1 fruit fly cellular context compared by ENCODE assay signal in the genomic region with DNA sequence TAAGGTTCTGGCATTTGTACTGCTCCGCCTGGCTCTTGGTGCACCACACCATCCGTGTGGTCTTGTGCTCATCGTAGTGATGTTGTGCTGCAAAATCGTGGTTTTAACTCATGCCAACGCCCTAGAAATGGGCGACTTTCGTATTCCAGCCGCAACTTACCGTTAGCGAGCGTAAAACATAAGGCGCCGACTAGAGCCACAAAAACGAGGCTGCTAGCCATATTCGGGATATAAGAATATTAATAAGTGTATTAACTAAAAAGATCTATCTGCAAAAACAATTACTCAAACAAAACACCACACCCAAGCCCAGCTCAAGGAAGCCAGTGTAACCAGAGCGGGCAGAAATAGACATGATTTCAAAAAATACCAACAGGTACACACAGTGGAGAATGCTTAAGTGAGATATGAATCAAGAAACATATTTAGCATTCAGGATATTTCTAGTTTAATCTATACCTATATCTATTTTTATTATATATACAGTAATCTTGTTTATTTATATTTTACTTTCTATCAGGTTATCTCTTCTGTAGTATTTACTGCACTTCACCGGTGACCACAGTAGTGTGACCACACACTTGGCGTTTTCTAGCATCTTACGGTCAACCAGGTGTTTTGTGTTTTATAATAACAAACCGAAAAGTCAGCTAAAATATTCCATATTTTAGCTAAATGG.
TF ChIP-seq lines count a peak whose summit lies in the region.

Gene Tsf2 (minus strand): TSS at position 333 of the 679 bp plus-strand sequence.
Gene CG34242 (plus strand): TSS at position 605 of the 679 bp plus-strand sequence.

TF ChIP-seq in whole organism, embryonic, 481 proteins besides CTCF, POLR2A, EP300 and RAD21 (continued from another document and continues in another):
- TF ChIP-seq Oli (tag; optimal IDR thresholded peaks at IDR 0.05; lab: Kevin White, UChicago) (peak; percentile 23), Ets65A (GFP tag; lab: Kevin White, UChicago) (no peak), CG10431 (GFP tag; optimal IDR thresholded peaks at IDR 0.05; lab: Kevin White, UChicago) (no peak), Dp (GFP tag; optimal IDR thresholded peaks at IDR 0.05; lab: Kevin White, UChicago) (peak; percentile 25), pb (GFP tag; optimal IDR thresholded peaks at IDR 0.05; lab: Kevin White, UChicago) (no peak), ftz-f1 (GFP tag; optimal IDR thresholded peaks at IDR 0.05; lab: Kevin White, UChicago) (no peak), tap (tag; optimal IDR thresholded peaks at IDR 0.05; lab: Kevin White, UChicago) (no peak), z (GFP tag; IDR thresholded peaks at IDR 0.05; lab: Robert Waterston, UW) (no peak), gro (GFP tag; optimal IDR thresholded peaks at IDR 0.05; lab: Kevin White, UChicago) (no peak), CG2129 (GFP tag; IDR thresholded peaks at IDR 0.05; lab: Robert Waterston, UW; ENCODE audit: partially characterized antibody) (no peak), jumu (GFP tag; optimal IDR thresholded peaks at IDR 0.05; lab: Kevin White, UChicago) (peak; percentile 8), danr (GFP tag; IDR thresholded peaks at IDR 0.05; lab: Robert Waterston, UW) (peak; percentile 78), CG9437 (GFP tag; optimal IDR thresholded peaks at IDR 0.05; lab: Kevin White, UChicago) (peak; percentile 34), yki (optimal IDR thresholded peaks at IDR 0.05; lab: Kevin White, UChicago) (no peak), mirr (GFP tag; optimal IDR thresholded peaks at IDR 0.05; lab: Kevin White, UChicago) (no peak), CG12942 (GFP tag; optimal IDR thresholded peaks at IDR 0.05; lab: Kevin White, UChicago) (no peak), tx (GFP tag; optimal IDR thresholded peaks at IDR 0.05; lab: Kevin White, UChicago) (no peak), D19B (GFP tag; optimal IDR thresholded peaks at IDR 0.05; lab: Kevin White, UChicago) (no peak), h (optimal IDR thresholded peaks at IDR 0.05; lab: Kevin White, UChicago) (no peak), Spps (tag; optimal IDR thresholded peaks at IDR 0.05; lab: Kevin White, UChicago) (peak; percentile 29), insv (GFP tag; optimal IDR thresholded peaks at IDR 0.05; lab: Kevin White, UChicago) (no peak), dmrt11E (tag; optimal IDR thresholded peaks at IDR 0.05; lab: Kevin White, UChicago) (no peak), Taf1 (GFP tag; IDR thresholded peaks at IDR 0.05; lab: Robert Waterston, UW) (peak; percentile 87), slou (GFP tag; optimal IDR thresholded peaks at IDR 0.05; lab: Kevin White, UChicago) (no peak), phol (tag; optimal IDR thresholded peaks at IDR 0.05; lab: Kevin White, UChicago) (peak; percentile 92), CG4617 (GFP tag; optimal IDR thresholded peaks at IDR 0.05; lab: Kevin White, UChicago; ENCODE audit: borderline replicate concordance) (peak; percentile 26), gsb (GFP tag; IDR thresholded peaks at IDR 0.05; lab: Robert Waterston, UW) (peak; percentile 84), Lpt (GFP tag; optimal IDR thresholded peaks at IDR 0.05; lab: Kevin White, UChicago) (no peak), twi (tag; optimal IDR thresholded peaks at IDR 0.05; lab: Kevin White, UChicago) (peak; percentile 25), CG31388 (GFP tag; optimal IDR thresholded peaks at IDR 0.05; lab: Kevin White, UChicago) (peak; percentile 81), CG18011 (GFP tag; optimal IDR thresholded peaks at IDR 0.05; lab: Kevin White, UChicago) (no peak), Mad (GFP tag; optimal IDR thresholded peaks at IDR 0.05; lab: Kevin White, UChicago) (no peak), Dek (tag; optimal IDR thresholded peaks at IDR 0.05; lab: Kevin White, UChicago) (peak; percentile 73), CG33213 (GFP tag; optimal IDR thresholded peaks at IDR 0.05; lab: Kevin White, UChicago) (peak; percentile 20), Fer1 (GFP tag; optimal IDR thresholded peaks at IDR 0.05; lab: Kevin White, UChicago) (peak; percentile 72), ato (GFP tag; IDR thresholded peaks at IDR 0.05; lab: Robert Waterston, UW; ENCODE audit: partially characterized antibody) (no peak), GATAe (GFP tag; conservative IDR thresholded peaks at IDR 0.05; lab: Robert Waterston, UW) (peak; percentile 51), cas (GFP tag; IDR thresholded peaks at IDR 0.05; lab: Robert Waterston, UW) (peak; percentile 84), CHES-1-like (GFP tag; optimal IDR thresholded peaks at IDR 0.05; lab: Kevin White, UChicago) (no peak), wdn (GFP tag; IDR thresholded peaks at IDR 0.05; lab: Robert Waterston, UW) (peak; percentile 62; the same call in 1 of the 2 replicates), CG11093 (GFP tag; IDR thresholded peaks at IDR 0.05; lab: Robert Waterston, UW) (peak; percentile 75; the same call in 2 of the 3 replicates), Sox100B (GFP tag; optimal IDR thresholded peaks at IDR 0.05; lab: Kevin White, UChicago) (no peak), CG5953 (GFP tag; IDR thresholded peaks at IDR 0.05; lab: Robert Waterston, UW) (peak; percentile 90), CG12744 (GFP tag; optimal IDR thresholded peaks at IDR 0.05; lab: Kevin White, UChicago) (no peak), sr (GFP tag; IDR thresholded peaks at IDR 0.05; lab: Robert Waterston, UW) (peak; percentile 27; the same call in 1 of the 3 replicates), CG31441 (GFP tag; IDR thresholded peaks at IDR 0.05; lab: Robert Waterston, UW) (peak; percentile 89), CG17568 (GFP tag; optimal IDR thresholded peaks at IDR 0.05; lab: Kevin White, UChicago) (no peak), croc (GFP tag; conservative IDR thresholded peaks at IDR 0.05; lab: Robert Waterston, UW) (peak; percentile 91), sqz (GFP tag; optimal IDR thresholded peaks at IDR 0.05; lab: Kevin White, UChicago) (no peak), CG2120 (GFP tag; optimal IDR thresholded peaks at IDR 0.05; lab: Kevin White, UChicago) (peak; percentile 0), Hr51 (GFP tag; optimal IDR thresholded peaks at IDR 0.05; lab: Kevin White, UChicago) (no peak), B-H1 (GFP tag; IDR thresholded peaks at IDR 0.05; lab: Robert Waterston, UW) (peak; percentile 54; the same call in 2 of the 3 replicates), CG4707 (GFP tag; optimal IDR thresholded peaks at IDR 0.05; lab: Kevin White, UChicago) (no peak), CG14860 (GFP tag; IDR thresholded peaks at IDR 0.05; lab: Robert Waterston, UW; ENCODE audit: partially characterized antibody) (no peak), ind (GFP tag; optimal IDR thresholded peaks at IDR 0.05; lab: Kevin White, UChicago) (peak; percentile 91), CG7786 (GFP tag; optimal IDR thresholded peaks at IDR 0.05; lab: Kevin White, UChicago) (no peak), Dll (GFP tag; IDR thresholded peaks at IDR 0.05; lab: Robert Waterston, UW; ENCODE audit: partially characterized antibody) (no peak), CG1792 (GFP tag; optimal IDR thresholded peaks at IDR 0.05; lab: Kevin White, UChicago) (no peak), MTF-1 (GFP tag; optimal IDR thresholded peaks at IDR 0.05; lab: Kevin White, UChicago; ENCODE audit: borderline replicate concordance) (peak; percentile 39), CG11456 (GFP tag; IDR thresholded peaks at IDR 0.05; lab: Robert Waterston, UW) (peak; percentile 94), MBD-R2 (GFP tag; IDR thresholded peaks at IDR 0.05; lab: Robert Waterston, UW) (peak; percentile 91), NFAT (GFP tag; IDR thresholded peaks at IDR 0.05; lab: Robert Waterston, UW) (peak; percentile 85), CG9817 (tag; optimal IDR thresholded peaks at IDR 0.05; lab: Kevin White, UChicago) (peak; percentile 58), br (optimal IDR thresholded peaks at IDR 0.05; lab: Kevin White, UChicago) (no peak), CG18619 (GFP tag; optimal IDR thresholded peaks at IDR 0.05; lab: Kevin White, UChicago) (no peak), shn (GFP tag; optimal IDR thresholded peaks at IDR 0.05; lab: Kevin White, UChicago) (no peak), pzg (GFP tag; optimal IDR thresholded peaks at IDR 0.05; lab: Kevin White, UChicago) (peak; percentile 57), CG10366 (GFP tag; IDR thresholded peaks at IDR 0.05; lab: Robert Waterston, UW) (no peak; the same call in 1 of the 2 replicates), CG32532 (GFP tag; IDR thresholded peaks at IDR 0.05; lab: Robert Waterston, UW) (peak; percentile 93), cad (GFP tag; optimal IDR thresholded peaks at IDR 0.05; lab: Kevin White, UChicago) (no peak), CG6854 (GFP tag; optimal IDR thresholded peaks at IDR 0.05; lab: Kevin White, UChicago) (no peak), ttk (GFP tag; IDR thresholded peaks at IDR 0.05; lab: Robert Waterston, UW) (peak; percentile 96), Hmr (GFP tag; optimal IDR thresholded peaks at IDR 0.05; lab: Kevin White, UChicago) (no peak), wor (GFP tag; IDR thresholded peaks at IDR 0.05; lab: Robert Waterston, UW) (no peak), CG13287 (GFP tag; IDR thresholded peaks at IDR 0.05; lab: Robert Waterston, UW; ENCODE audit: partially characterized antibody) (no peak), mld (GFP tag; IDR thresholded peaks at IDR 0.05; lab: Robert Waterston, UW; ENCODE audit: partially characterized antibody) (no peak), CG6683 (GFP tag; optimal IDR thresholded peaks at IDR 0.05; lab: Kevin White, UChicago) (peak; percentile 58), bbx (GFP tag; IDR thresholded peaks at IDR 0.05; lab: Robert Waterston, UW; ENCODE audit: partially characterized antibody) (no peak), dysf (GFP tag; IDR thresholded peaks at IDR 0.05; lab: Robert Waterston, UW) (peak; percentile 94), tio (GFP tag; optimal IDR thresholded peaks at IDR 0.05; lab: Kevin White, UChicago) (no peak), salm (tag; optimal IDR thresholded peaks at IDR 0.05; lab: Kevin White, UChicago) (peak; percentile 4), grn (GFP tag; optimal IDR thresholded peaks at IDR 0.05; lab: Kevin White, UChicago) (no peak), Ets97D (GFP tag; optimal IDR thresholded peaks at IDR 0.05; lab: Kevin White, UChicago) (no peak), NfI (GFP tag; optimal IDR thresholded peaks at IDR 0.05; lab: Kevin White, UChicago) (no peak), nerfin-2 (GFP tag; IDR thresholded peaks at IDR 0.05; lab: Robert Waterston, UW; ENCODE audit: partially characterized antibody) (no peak), CG13296 (GFP tag; optimal IDR thresholded peaks at IDR 0.05; lab: Kevin White, UChicago) (peak; percentile 78), CG1603 (tag; optimal IDR thresholded peaks at IDR 0.05; lab: Kevin White, UChicago) (no peak), CG17912 (GFP tag; optimal IDR thresholded peaks at IDR 0.05; lab: Kevin White, UChicago) (no peak), zfh2 (GFP tag; optimal IDR thresholded peaks at IDR 0.05; lab: Kevin White, UChicago) (no peak), dan (GFP tag; IDR thresholded peaks at IDR 0.05; lab: Robert Waterston, UW) (peak; percentile 84), rib (GFP tag; IDR thresholded peaks at IDR 0.05; lab: Robert Waterston, UW) (peak; percentile 72), CG10565 (GFP tag; optimal IDR thresholded peaks at IDR 0.05; lab: Kevin White, UChicago) (no peak), aop (GFP tag; IDR thresholded peaks at IDR 0.05; lab: Robert Waterston, UW) (no peak), gcm (GFP tag; optimal IDR thresholded peaks at IDR 0.05; lab: Kevin White, UChicago) (no peak), gt (GFP tag; IDR thresholded peaks at IDR 0.05; lab: Robert Waterston, UW) (peak; percentile 55), Six4 (GFP tag; optimal IDR thresholded peaks at IDR 0.05; lab: Kevin White, UChicago) (peak; percentile 71), Antp (GFP tag; optimal IDR thresholded peaks at IDR 0.05; lab: Kevin White, UChicago) (no peak), CG2116 (GFP tag; optimal IDR thresholded peaks at IDR 0.05; lab: Kevin White, UChicago) (peak; percentile 18), prd (optimal IDR thresholded peaks at IDR 0.05; lab: Kevin White, UChicago) (no peak), prd (GFP tag; IDR thresholded peaks at IDR 0.05; lab: Robert Waterston, UW) (peak; percentile 96), ewg (GFP tag; optimal IDR thresholded peaks at IDR 0.05; lab: Kevin White, UChicago) (no peak), CG10274 (GFP tag; optimal IDR thresholded peaks at IDR 0.05; lab: Kevin White, UChicago) (no peak), hbn (GFP tag; IDR thresholded peaks at IDR 0.05; lab: Robert Waterston, UW; ENCODE audit: partially characterized antibody) (no peak), CG7556 (GFP tag; optimal IDR thresholded peaks at IDR 0.05; lab: Kevin White, UChicago) (peak; percentile 49), maf-S (GFP tag; optimal IDR thresholded peaks at IDR 0.05; lab: Kevin White, UChicago) (no peak), CG31365 (tag; optimal IDR thresholded peaks at IDR 0.05; lab: Kevin White, UChicago) (peak; percentile 16), CG11695 (GFP tag; IDR thresholded peaks at IDR 0.05; lab: Robert Waterston, UW) (peak; percentile 89), Med (GFP tag; lab: Kevin White, UChicago) (peak; percentile 72), CG10209 (GFP tag; optimal IDR thresholded peaks at IDR 0.05; lab: Kevin White, UChicago) (peak; percentile 4), CG5180 (GFP tag; optimal IDR thresholded peaks at IDR 0.05; lab: Kevin White, UChicago) (no peak), CG6765 (GFP tag; optimal IDR thresholded peaks at IDR 0.05; lab: Kevin White, UChicago) (no peak), caup (GFP tag; optimal IDR thresholded peaks at IDR 0.05; lab: Kevin White, UChicago; ENCODE audit: severe bottlenecking) (peak; percentile 66), ssp (GFP tag; IDR thresholded peaks at IDR 0.05; lab: Robert Waterston, UW) (peak; percentile 88), Hey (tag; optimal IDR thresholded peaks at IDR 0.05; lab: Kevin White, UChicago) (no peak), Sry-δ (GFP tag; optimal IDR thresholded peaks at IDR 0.05; lab: Kevin White, UChicago) (no peak), CG12769 (tag; optimal IDR thresholded peaks at IDR 0.05; lab: Kevin White, UChicago) (no peak), Bdp1 (GFP tag; optimal IDR thresholded peaks at IDR 0.05; lab: Kevin White, UChicago) (no peak), ash1 (GFP tag; optimal IDR thresholded peaks at IDR 0.05; lab: Kevin White, UChicago) (no peak), sd (tag; optimal IDR thresholded peaks at IDR 0.05; lab: Kevin White, UChicago) (no peak), bsh (GFP tag; optimal IDR thresholded peaks at IDR 0.05; lab: Kevin White, UChicago) (peak in 1 of 2 experiments; percentile 14), CG10979 (tag; optimal IDR thresholded peaks at IDR 0.05; lab: Kevin White, UChicago) (peak; percentile 85), CG18262 (tag; optimal IDR thresholded peaks at IDR 0.05; lab: Kevin White, UChicago) (peak; percentile 85), nmo (GFP tag; optimal IDR thresholded peaks at IDR 0.05; lab: Kevin White, UChicago) (peak; percentile 65), Deaf1 (tag; optimal IDR thresholded peaks at IDR 0.05; lab: Kevin White, UChicago) (no peak), Ssrp (tag; optimal IDR thresholded peaks at IDR 0.05; lab: Kevin White, UChicago) (peak; percentile 21)
